Fruit fly (Drosophila melanogaster): ENCODE data around the gene CG18135.

Gene CG18135

dm6 chr3L:19024800-19025199, 26.7 kb upstream of the CG18135 start:
- TF ChIP-seq lz (GFP tag; optimal IDR thresholded peaks at IDR 0.05) (peak; percentile 46), esn (GFP tag; optimal IDR thresholded peaks at IDR 0.05) (peak; percentile 71), Gug (GFP tag; IDR thresholded peaks at IDR 0.05) (no peak), CG8632 (GFP tag; optimal IDR thresholded peaks at IDR 0.05) (peak; percentile 49), Hr4 (GFP tag; optimal IDR thresholded peaks at IDR 0.05) (peak; percentile 40), CG34406 (GFP tag; optimal IDR thresholded peaks at IDR 0.05) (peak; percentile 50), Blimp-1 (GFP tag; optimal IDR thresholded peaks at IDR 0.05) (peak; percentile 29), dac (GFP tag; optimal IDR thresholded peaks at IDR 0.05) (no peak), CG10669 (GFP tag; optimal IDR thresholded peaks at IDR 0.05) (peak; percentile 44), CG15336 (GFP tag; IDR thresholded peaks at IDR 0.05) (0 out of 2 replicates have a peak, but pooled peaks have one; percentile 20), Smox (GFP tag; optimal IDR thresholded peaks at IDR 0.05) (peak; percentile 66), svp (GFP tag) (peak; percentile 85), CG3032 (tag; optimal IDR thresholded peaks at IDR 0.05) (peak; percentile 43), spab (GFP tag; optimal IDR thresholded peaks at IDR 0.05) (peak; percentile 53), CG6276 (GFP tag; optimal IDR thresholded peaks at IDR 0.05) (no peak), CG6792 (GFP tag; optimal IDR thresholded peaks at IDR 0.05) (peak; percentile 37), Lpt (GFP tag; optimal IDR thresholded peaks at IDR 0.05) (no peak), OdsH (GFP tag; optimal IDR thresholded peaks at IDR 0.05) (peak; percentile 62), net (GFP tag; optimal IDR thresholded peaks at IDR 0.05) (peak; percentile 8), CG6163 (GFP tag; IDR thresholded peaks at IDR 0.05) (peak; percentile 79), Sox102F (GFP tag; optimal IDR thresholded peaks at IDR 0.05) (peak; percentile 76), acj6 (GFP tag; optimal IDR thresholded peaks at IDR 0.05) (peak; percentile 55), Sox15 (GFP tag; optimal IDR thresholded peaks at IDR 0.05) (peak; percentile 26), Eip75B (GFP tag; optimal IDR thresholded peaks at IDR 0.05) (peak; percentile 19), CG8319 (GFP tag; optimal IDR thresholded peaks at IDR 0.05) (peak; percentile 39), Ets96B (tag; optimal IDR thresholded peaks at IDR 0.05) (peak; percentile 24), Hr39 (GFP tag; optimal IDR thresholded peaks at IDR 0.05) (peak; percentile 68), cyc (GFP tag; optimal IDR thresholded peaks at IDR 0.05) (peak; percentile 77), CG9139 (GFP tag; optimal IDR thresholded peaks at IDR 0.05) (no peak), CG32006 (GFP tag; optimal IDR thresholded peaks at IDR 0.05) (peak; percentile 50), CG6808 (GFP tag; optimal IDR thresholded peaks at IDR 0.05) (peak; percentile 48), Sox14 (GFP tag; optimal IDR thresholded peaks at IDR 0.05) (peak; percentile 46), Eip78C (GFP tag) (peak; percentile 88), CG10631 (GFP tag; optimal IDR thresholded peaks at IDR 0.05) (peak; percentile 5), pdm3 (GFP tag; optimal IDR thresholded peaks at IDR 0.05) (peak; percentile 8), ss (GFP tag; optimal IDR thresholded peaks at IDR 0.05) (peak in 1 of 2 experiments; percentile 33), achi (GFP tag; optimal IDR thresholded peaks at IDR 0.05) (peak; percentile 49), eg (GFP tag; IDR thresholded peaks at IDR 0.05) (peak; percentile 43; the same call in 1 of the 3 replicates), topi (GFP tag; optimal IDR thresholded peaks at IDR 0.05) (peak; percentile 72), Met (GFP tag; optimal IDR thresholded peaks at IDR 0.05) (peak; percentile 73), Eip93F (GFP tag; optimal IDR thresholded peaks at IDR 0.05) (no peak), CG11762 (GFP tag; optimal IDR thresholded peaks at IDR 0.05; ENCODE audit: insufficient read depth) (peak; percentile 12), CG1621 (tag; optimal IDR thresholded peaks at IDR 0.05) (peak; percentile 7), fkh (GFP tag; optimal IDR thresholded peaks at IDR 0.05) (no peak), CG16779 (tag; optimal IDR thresholded peaks at IDR 0.05) (no peak), CG3919 (GFP tag; optimal IDR thresholded peaks at IDR 0.05) (peak; percentile 72), CG31627 (GFP tag; optimal IDR thresholded peaks at IDR 0.05) (peak; percentile 76), dsx (GFP tag; optimal IDR thresholded peaks at IDR 0.05; ENCODE audit: poor library complexity, severe bottlenecking) (no peak), CG4318 (GFP tag; optimal IDR thresholded peaks at IDR 0.05) (no peak), CG11902 (GFP tag; optimal IDR thresholded peaks at IDR 0.05) (no peak), CG7368 (GFP tag; optimal IDR thresholded peaks at IDR 0.05) (peak; percentile 54), vri (GFP tag; optimal IDR thresholded peaks at IDR 0.05) (peak; percentile 53)

Measured in whole organism, prepupa.